Fruit fly (Drosophila melanogaster): Measurements from ENCODE around the gene Cyp28d2.

Cyp28d2 gene

dm6 chr2L:5231437-5231836, 24.4 kb downstream of the Cyp28d2 start (continued):
- TF ChIP-seq CG4318 (GFP tag; optimal IDR thresholded peaks at IDR 0.05) (no peak), Hr39 (GFP tag; optimal IDR thresholded peaks at IDR 0.05) (peak; percentile 62), achi (GFP tag; optimal IDR thresholded peaks at IDR 0.05) (peak; percentile 25), CG1621 (tag; optimal IDR thresholded peaks at IDR 0.05) (no peak), CG15336 (GFP tag; IDR thresholded peaks at IDR 0.05) (0 out of 2 replicates have a peak, but pooled peaks have one; percentile 19), CG8632 (GFP tag; optimal IDR thresholded peaks at IDR 0.05) (peak; percentile 37), acj6 (GFP tag; optimal IDR thresholded peaks at IDR 0.05) (peak; percentile 42), CG6792 (GFP tag; optimal IDR thresholded peaks at IDR 0.05) (peak; percentile 36), fkh (GFP tag; optimal IDR thresholded peaks at IDR 0.05) (peak; percentile 3), Eip93F (GFP tag; optimal IDR thresholded peaks at IDR 0.05) (no peak), CG7368 (GFP tag; optimal IDR thresholded peaks at IDR 0.05) (no peak), esn (GFP tag; optimal IDR thresholded peaks at IDR 0.05) (peak; percentile 64), svp (GFP tag) (peak; percentile 75), Sox14 (GFP tag; optimal IDR thresholded peaks at IDR 0.05) (peak; percentile 21), Hr4 (GFP tag; optimal IDR thresholded peaks at IDR 0.05) (no peak), CG11762 (GFP tag; optimal IDR thresholded peaks at IDR 0.05; ENCODE audit: insufficient read depth) (no peak), CG11294 (GFP tag; IDR thresholded peaks at IDR 0.05) (no peak), spab (GFP tag; optimal IDR thresholded peaks at IDR 0.05) (no peak), lz (GFP tag; optimal IDR thresholded peaks at IDR 0.05) (peak; percentile 48), CG6163 (GFP tag; IDR thresholded peaks at IDR 0.05) (0 out of 3 replicates have a peak, but pooled peaks have one; percentile 31), CG32006 (GFP tag; optimal IDR thresholded peaks at IDR 0.05) (peak; percentile 3), dsx (GFP tag; optimal IDR thresholded peaks at IDR 0.05; ENCODE audit: poor library complexity, severe bottlenecking) (no peak), CG9139 (GFP tag; optimal IDR thresholded peaks at IDR 0.05) (no peak), salr (GFP tag; optimal IDR thresholded peaks at IDR 0.05) (no peak), Smox (GFP tag; optimal IDR thresholded peaks at IDR 0.05) (peak; percentile 59), Eip78C (GFP tag) (peak; percentile 83), CG16779 (tag; optimal IDR thresholded peaks at IDR 0.05) (no peak), Hr38 (GFP tag; optimal IDR thresholded peaks at IDR 0.05) (no peak), fd59A (GFP tag; optimal IDR thresholded peaks at IDR 0.05) (no peak), vri (GFP tag; optimal IDR thresholded peaks at IDR 0.05) (peak; percentile 49), net (GFP tag; optimal IDR thresholded peaks at IDR 0.05) (peak; percentile 19), Lpt (GFP tag; optimal IDR thresholded peaks at IDR 0.05) (no peak), dac (GFP tag; optimal IDR thresholded peaks at IDR 0.05) (no peak), CG6808 (GFP tag; optimal IDR thresholded peaks at IDR 0.05) (no peak)

- no peak for TF ChIP-seq cyc (GFP tag; optimal IDR thresholded peaks at IDR 0.05)
- TF ChIP-seq achi (GFP tag; optimal IDR thresholded peaks at IDR 0.05): no peak
- TF ChIP-seq CG6792 (GFP tag; optimal IDR thresholded peaks at IDR 0.05): no peak
- TF ChIP-seq CG6276 (GFP tag; optimal IDR thresholded peaks at IDR 0.05): no peak
- peak; percentile 57 for TF ChIP-seq Eip78C (GFP tag)
- TF ChIP-seq Met (GFP tag; optimal IDR thresholded peaks at IDR 0.05): no peak
- TF ChIP-seq Eip75B (GFP tag; optimal IDR thresholded peaks at IDR 0.05): no peak
- 0 out of 3 replicates have a peak, but pooled peaks have one; percentile 29 for TF ChIP-seq CG6163 (GFP tag; IDR thresholded peaks at IDR 0.05)
- TF ChIP-seq net (GFP tag; optimal IDR thresholded peaks at IDR 0.05): peak; percentile 14
- TF ChIP-seq CG1621 (tag; optimal IDR thresholded peaks at IDR 0.05): peak; percentile 21
- no peak for TF ChIP-seq CG6808 (GFP tag; optimal IDR thresholded peaks at IDR 0.05)
- no peak for TF ChIP-seq spab (GFP tag; optimal IDR thresholded peaks at IDR 0.05)
- no peak for TF ChIP-seq Sox102F (GFP tag; optimal IDR thresholded peaks at IDR 0.05)
- no peak for TF ChIP-seq Hr39 (GFP tag; optimal IDR thresholded peaks at IDR 0.05)
These were observed 25.1 kb downstream of the Cyp28d2 start for dm6 chr2L:5232175-5232574.

Measured in whole organism, prepupa.